Worm (Caenorhabditis elegans): Measurements from ENCODE around the gene ptr-8.
A peak's percentile ranks its signal among the peaks of the same experiment; 100 is the strongest.

The ptr-8 gene

ce11 chrII:10851110-10851509 lies 38.0 kb upstream of the ptr-8 start:
- TF ChIP-seq ceh-20 (GFP tag; IDR thresholded peaks at IDR 0.05) (peak; percentile 96), mdl-1 (tag; optimal IDR thresholded peaks at IDR 0.05) (peak in 1 of 2 experiments; percentile 57), ceh-82 (tag; optimal IDR thresholded peaks at IDR 0.05) (no peak), D1046.2 (GFP tag; IDR thresholded peaks at IDR 0.05) (0 out of 2 replicates have a peak, but pooled peaks have one; percentile 43), hif-1 (tag; optimal IDR thresholded peaks at IDR 0.05) (peak in 1 of 2 experiments; percentile 32), fkh-10 (GFP tag; optimal IDR thresholded peaks at IDR 0.05) (no peak), tag-97 (GFP tag; IDR thresholded peaks at IDR 0.05) (no peak), lir-3 (tag; optimal IDR thresholded peaks at IDR 0.05) (no peak), T26A8.4 (GFP tag; IDR thresholded peaks at IDR 0.05) (peak; percentile 66), lim-7 (GFP tag; IDR thresholded peaks at IDR 0.05) (no peak), daf-16 (GFP tag; optimal IDR thresholded peaks at IDR 0.05) (peak in 1 of 2 experiments; percentile 84), daf-16 (tag; optimal IDR thresholded peaks at IDR 0.05) (peak; percentile 71), daf-12 (tag; optimal IDR thresholded peaks at IDR 0.05) (no peak), mxl-3 (GFP tag; optimal IDR thresholded peaks at IDR 0.05) (peak; percentile 91), zip-2 (tag; optimal IDR thresholded peaks at IDR 0.05) (no peak), snpc-4 (tag; optimal IDR thresholded peaks at IDR 0.05) (no peak), nhr-48 (tag; optimal IDR thresholded peaks at IDR 0.05) (peak; percentile 90), hmg-1.1 (GFP tag; IDR thresholded peaks at IDR 0.05) (peak; percentile 67; the same call in 1 of the 2 replicates), zip-11 (GFP tag; IDR thresholded peaks at IDR 0.05) (no peak), lin-13 (GFP tag; optimal IDR thresholded peaks at IDR 0.05) (peak; percentile 47), zfp-3 (GFP tag; conservative IDR thresholded peaks at IDR 0.05) (peak; percentile 62; the same call in 1 of the 2 replicates), cey-2 (tag; optimal IDR thresholded peaks at IDR 0.05; ENCODE audit: borderline replicate concordance, insufficient read depth) (no peak), ctbp-1 (GFP tag; IDR thresholded peaks at IDR 0.05) (0 out of 2 replicates have a peak, but pooled peaks have one; percentile 29), set-16 (GFP tag; IDR thresholded peaks at IDR 0.05) (peak; percentile 62), madf-5 (GFP tag; IDR thresholded peaks at IDR 0.05) (no peak), nhr-102 (tag; optimal IDR thresholded peaks at IDR 0.05) (peak; percentile 89), egl-27 (tag; optimal IDR thresholded peaks at IDR 0.05) (no peak), nhr-11 (tag; optimal IDR thresholded peaks at IDR 0.05) (no peak), unc-62 (GFP tag; optimal IDR thresholded peaks at IDR 0.05 in 1 of 2) (peak; percentile 79 to 100), unc-62 (tag; optimal IDR thresholded peaks at IDR 0.05) (no peak), hlh-11 (tag; optimal IDR thresholded peaks at IDR 0.05) (peak; percentile 97), nhr-28 (tag; optimal IDR thresholded peaks at IDR 0.05) (peak; percentile 66), nhr-76 (tag; optimal IDR thresholded peaks at IDR 0.05) (no peak), nhr-237 (tag; optimal IDR thresholded peaks at IDR 0.05) (no peak), dve-1 (tag; optimal IDR thresholded peaks at IDR 0.05; ENCODE audit: insufficient read depth) (peak; percentile 86), dmd-8 (GFP tag; IDR thresholded peaks at IDR 0.05) (no peak), snpc-1.2 (GFP tag; IDR thresholded peaks at IDR 0.05) (no peak), daf-19 (GFP tag; conservative IDR thresholded peaks at IDR 0.05) (no peak), tra-1 (GFP tag; IDR thresholded peaks at IDR 0.05) (peak; percentile 98), dmd-9 (GFP tag; IDR thresholded peaks at IDR 0.05) (no peak), ztf-11 (tag; optimal IDR thresholded peaks at IDR 0.05) (no peak), F37D6.2 (tag; optimal IDR thresholded peaks at IDR 0.05) (no peak), hlh-30 (tag; optimal IDR thresholded peaks at IDR 0.05; ENCODE audit: insufficient read depth) (peak; percentile 94), lin-29 (GFP tag; IDR thresholded peaks at IDR 0.05) (no peak), sdz-12 (GFP tag; optimal IDR thresholded peaks at IDR 0.05) (no peak), nhr-111 (GFP tag; optimal IDR thresholded peaks at IDR 0.05) (no peak), ZK337.2 (GFP tag; IDR thresholded peaks at IDR 0.05) (no peak), nhr-77 (tag; optimal IDR thresholded peaks at IDR 0.05) (no peak), unc-130 (GFP tag; optimal IDR thresholded peaks at IDR 0.05) (no peak), jun-1 (tag; optimal IDR thresholded peaks at IDR 0.05) (no peak), ces-1 (GFP tag; optimal IDR thresholded peaks at IDR 0.05) (no peak), ceh-28 (tag; optimal IDR thresholded peaks at IDR 0.05) (no peak)

Data from whole organism, L4 larva.